Worm (Caenorhabditis elegans) whole organism, L1 larva: ENCODE data around the gene nud-1.
A peak's percentile ranks its signal among the peaks of the same experiment; 100 is the strongest.

Source experiments
- C04F5.9 ChIP-seq: sonication (generic microtip); optimal IDR thresholded peaks from 2 replicates; lab custom pipeline; 2016; ENCODE audit warnings: missing genetic modification characterization, missing compliant biosample characterization
- C34B4.2 ChIP-seq: sonication (generic microtip); optimal IDR thresholded peaks from 2 replicates; lab custom pipeline; 2017; ENCODE audit warnings: mild to moderate bottlenecking, missing genetic modification characterization, missing compliant biosample characterization
- F16B12.6 ChIP-seq: fragments of 150-350 bp; optimal IDR thresholded peaks from 2 replicates; lab custom pipeline; 2014; ENCODE audit warnings: missing biosample characterization, missing genetic modification characterization
- alr-1 ChIP-seq: fragments of 200-800 bp; sonication (Bioruptor generic); optimal IDR thresholded peaks from 2 replicates; lab custom pipeline; 2018; ENCODE audit warnings: borderline replicate concordance, mild to moderate bottlenecking, missing genetic modification characterization, missing compliant biosample characterization
- aly-2 ChIP-seq: fragments of 150-350 bp; optimal IDR thresholded peaks from 2 replicates; lab custom pipeline; 2014; ENCODE audit warnings: missing biosample characterization, missing genetic modification characterization
- ama-1 ChIP-seq: fragments of 150-350 bp; optimal IDR thresholded peaks from 2 replicates; lab custom pipeline; 2014
- blmp-1 ChIP-seq: fragments of 150-350 bp; optimal IDR thresholded peaks from 2 replicates; lab custom pipeline; 2014; ENCODE audit warnings: missing biosample characterization, missing genetic modification characterization
- ceh-82 ChIP-seq, 3 experiments: fragments of 150-350 bp in 1 of 3; sonication (generic microtip) in 2 of 3; optimal IDR thresholded peaks; 2 replicates each; lab custom pipeline; 2014 to 2017; ENCODE audit warnings: missing biosample characterization in 3 of 3, missing genetic modification characterization in 3 of 3
- ceh-90 ChIP-seq: sonication (generic microtip); optimal IDR thresholded peaks from 2 replicates; lab custom pipeline; 2016; ENCODE audit warnings: missing genetic modification characterization, missing compliant biosample characterization
- ces-1 ChIP-seq: fragments of 150-350 bp; optimal IDR thresholded peaks from 2 replicates; lab custom pipeline; 2014; ENCODE audit warnings: missing biosample characterization, missing genetic modification reagents, missing genetic modification characterization
- dpl-1 ChIP-seq, 3 experiments: fragments of 150-350 bp in 2 of 3; sonication (generic microtip) in 1 of 3; optimal IDR thresholded peaks; 2 replicates each; lab custom pipeline; 2014 to 2017; ENCODE audit warnings: missing biosample characterization in 3 of 3, missing genetic modification characterization in 3 of 3, missing genetic modification reagents in 3 of 3
- efl-3 ChIP-seq: fragments of 200-800 bp; sonication (Bioruptor generic); optimal IDR thresholded peaks from 2 replicates; lab custom pipeline; 2018; ENCODE audit warnings: mild to moderate bottlenecking, missing genetic modification characterization, missing compliant biosample characterization
- egl-13 ChIP-seq: sonication (generic microtip); optimal IDR thresholded peaks from 2 replicates; lab custom pipeline; 2016; ENCODE audit warnings: missing genotype, missing genetic modification reagents, missing genetic modification characterization, missing compliant biosample characterization
- egl-27 ChIP-seq, 2 experiments: fragments of 150-350 bp in 1 of 2; sonication (generic microtip); optimal IDR thresholded peaks; 3 replicates each; lab custom pipeline; 2017 to 2018; ENCODE audit warnings: missing biosample characterization in 2 of 2, missing genetic modification characterization in 2 of 2, missing genetic modification reagents in 2 of 2
- elt-3 ChIP-seq, 6 experiments: fragments of 150-350 bp in 1 of 6; sonication (generic microtip); optimal IDR thresholded peaks; 2 replicates each; lab custom pipeline; 2017 to 2018; ENCODE audit warnings: missing biosample characterization in 6 of 6, missing genetic modification characterization in 6 of 6, inconsistent platforms in 1 of 6
- fkh-10 ChIP-seq: sonication (generic microtip); optimal IDR thresholded peaks from 2 replicates; lab custom pipeline; 2017; ENCODE audit warnings: missing biosample characterization, missing genetic modification reagents, missing genetic modification characterization
- fos-1 ChIP-seq: fragments of 150-350 bp; optimal IDR thresholded peaks from 2 replicates; lab custom pipeline; 2014; ENCODE audit warnings: missing biosample characterization, missing genetic modification characterization
- grh-1 ChIP-seq: fragments of 200-800 bp; sonication (Bioruptor generic); IDR thresholded peaks from 2 replicates; pipeline ENCODE4 v1.3.6; 2022; ENCODE audit warnings: missing genetic modification reagents, missing genetic modification characterization, missing compliant biosample characterization
- hlh-17 ChIP-seq: fragments of 200-800 bp; sonication (Bioruptor generic); optimal IDR thresholded peaks from 2 replicates; lab custom pipeline; 2018; ENCODE audit warnings: missing genetic modification characterization, mild to moderate bottlenecking, missing compliant biosample characterization, moderate library complexity, borderline replicate concordance
- hlh-4 ChIP-seq: sonication (generic microtip); optimal IDR thresholded peaks from 2 replicates; lab custom pipeline; 2016; ENCODE audit warnings: mild to moderate bottlenecking, missing genetic modification characterization, missing compliant biosample characterization
- isw-1 ChIP-seq: fragments of 200-800 bp; sonication (Bioruptor generic); IDR thresholded peaks from 2 replicates; pipeline ENCODE4 v1.3.6; 2022; ENCODE audit warnings: missing genetic modification characterization, missing compliant biosample characterization
- lin-13 ChIP-seq: fragments of 150-350 bp; optimal IDR thresholded peaks from 2 replicates; lab custom pipeline; 2014; ENCODE audit warnings: missing biosample characterization, missing genetic modification reagents, missing genetic modification characterization
- lin-15B ChIP-seq: fragments of 150-350 bp; sonication (generic microtip); optimal IDR thresholded peaks from 3 replicates; lab custom pipeline; 2014; ENCODE audit warnings: missing biosample characterization, missing genetic modification characterization
- lin-35 ChIP-seq, 2 experiments: fragments of 150-350 bp; optimal IDR thresholded peaks; 2 replicates each; lab custom pipeline; 2014; ENCODE audit warnings: missing biosample characterization in 2 of 2, missing genetic modification characterization in 2 of 2, missing genetic modification reagents in 2 of 2
- lin-39 ChIP-seq: fragments of 150-350 bp; optimal IDR thresholded peaks from 2 replicates; lab custom pipeline; 2014; ENCODE audit warnings: missing biosample characterization, missing genetic modification reagents, missing genetic modification characterization
- mab-9 ChIP-seq: fragments of 200-800 bp; sonication (Bioruptor generic); IDR thresholded peaks from 2 replicates; pipeline ENCODE4 v1.3.6; 2022; ENCODE audit warnings: missing genetic modification reagents, missing genetic modification characterization, missing compliant biosample characterization
- mef-2 ChIP-seq: fragments of 150-350 bp; optimal IDR thresholded peaks from 2 replicates; lab custom pipeline; 2014; ENCODE audit warnings: missing biosample characterization, missing genetic modification characterization
- mep-1 ChIP-seq: fragments of 150-350 bp; optimal IDR thresholded peaks from 2 replicates; lab custom pipeline; 2014; ENCODE audit warnings: missing biosample characterization, missing genetic modification characterization
- nhr-19 ChIP-seq: fragments of 200-800 bp; sonication (Bioruptor generic); conservative IDR thresholded peaks from 2 replicates; pipeline ENCODE4 v1.3.6; 2022; ENCODE audit warnings: missing genetic modification characterization, missing compliant biosample characterization
- nhr-20 ChIP-seq: sonication (generic microtip); optimal IDR thresholded peaks from 2 replicates; lab custom pipeline; 2016; ENCODE audit warnings: mild to moderate bottlenecking, missing genetic modification characterization, missing compliant biosample characterization
- nhr-237 ChIP-seq: fragments of 150-350 bp; optimal IDR thresholded peaks from 2 replicates; lab custom pipeline; 2014; ENCODE audit warnings: missing biosample characterization, missing genetic modification characterization
- nhr-76 ChIP-seq: sonication (generic microtip); optimal IDR thresholded peaks from 2 replicates; lab custom pipeline; 2017; ENCODE audit warnings: missing biosample characterization, missing genetic modification characterization
- nhr-77 ChIP-seq: fragments of 150-350 bp; optimal IDR thresholded peaks from 2 replicates; lab custom pipeline; 2014; ENCODE audit warnings: missing biosample characterization, missing genetic modification characterization
- nhr-85 ChIP-seq: sonication (generic microtip); peaks from one replicate; lab custom pipeline; 2016; ENCODE audit warnings: missing genetic modification characterization, inconsistent platforms, missing compliant biosample characterization
- pax-3 ChIP-seq: fragments of 200-800 bp; sonication (Bioruptor generic); optimal IDR thresholded peaks from 2 replicates; lab custom pipeline; 2018; ENCODE audit warnings: mild to moderate bottlenecking, missing genetic modification characterization, moderate library complexity, missing compliant biosample characterization
- rnt-1 ChIP-seq: sonication (generic microtip); optimal IDR thresholded peaks from 2 replicates; lab custom pipeline; 2016; ENCODE audit warnings: mild to moderate bottlenecking, missing genetic modification characterization, moderate library complexity, missing compliant biosample characterization
- snpc-4 ChIP-seq: fragments of 150-350 bp; optimal IDR thresholded peaks from 2 replicates; lab custom pipeline; 2014; ENCODE audit warnings: missing biosample characterization, missing genetic modification characterization
- snu-23 ChIP-seq: sonication (generic microtip); optimal IDR thresholded peaks from 2 replicates; lab custom pipeline; 2016; ENCODE audit warnings: missing genetic modification characterization, missing compliant biosample characterization
- tbx-2 ChIP-seq: sonication (generic microtip); optimal IDR thresholded peaks from 2 replicates; lab custom pipeline; 2016; ENCODE audit warnings: missing genetic modification characterization, missing compliant biosample characterization
- unc-130 ChIP-seq: fragments of 150-350 bp; optimal IDR thresholded peaks from 2 replicates; lab custom pipeline; 2017; ENCODE audit warnings: missing biosample characterization, missing genetic modification characterization, inconsistent platforms
- unc-30 ChIP-seq: sonication (generic microtip); optimal IDR thresholded peaks from 2 replicates; lab custom pipeline; 2017; ENCODE audit warnings: missing biosample characterization, missing genetic modification characterization
- unc-62 ChIP-seq: fragments of 150-350 bp; optimal IDR thresholded peaks from 2 replicates; lab custom pipeline; 2014; ENCODE audit warnings: missing biosample characterization, missing genetic modification reagents, missing genetic modification characterization
- unc-98 ChIP-seq: fragments of 200-800 bp; sonication (Bioruptor generic); IDR thresholded peaks from 2 replicates; pipeline ENCODE4 v1.3.6; 2022; ENCODE audit warnings: missing genetic modification characterization, missing compliant biosample characterization
- xbp-1 ChIP-seq: sonication (generic microtip); optimal IDR thresholded peaks from 2 replicates; lab custom pipeline; 2016; ENCODE audit warnings: missing genetic modification characterization, missing compliant biosample characterization
- zag-1 ChIP-seq: fragments of 150-350 bp; optimal IDR thresholded peaks from 2 replicates; lab custom pipeline; 2014; ENCODE audit warnings: missing biosample characterization, missing genetic modification characterization
- ztf-4 ChIP-seq: fragments of 150-350 bp; optimal IDR thresholded peaks from 2 replicates; lab custom pipeline; 2014; ENCODE audit warnings: missing biosample characterization, missing genetic modification characterization

Gene nud-1

DNA sequence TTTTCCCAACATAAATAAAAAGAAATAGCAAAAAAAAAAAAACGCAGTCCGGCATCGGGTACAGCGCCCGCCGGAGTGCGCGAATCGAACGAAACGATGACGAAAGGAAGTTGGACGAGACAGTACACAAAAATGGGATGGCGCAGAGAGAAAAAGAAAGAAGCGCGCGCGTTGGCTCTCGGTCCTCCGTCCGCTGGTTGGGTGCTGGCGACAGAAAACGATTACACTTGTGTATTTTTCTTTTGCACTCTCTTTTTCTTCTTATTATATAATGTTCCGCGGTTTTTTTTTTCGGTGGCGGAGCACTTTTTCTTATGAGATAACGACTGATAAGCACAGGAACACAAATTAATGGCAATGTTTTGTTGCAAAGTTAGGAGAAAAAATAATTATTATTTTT is 35.9 kb downstream of the nud-1 start (continued):
- no peak for TF ChIP-seq unc-62 (GFP tag; lab: Kevin White, UChicago)
- TF ChIP-seq dpl-1 (GFP tag; optimal IDR thresholded peaks at IDR 0.05; lab: Kevin White, UChicago) = peak in 2 of 3 experiments; percentile 16 to 30
- TF ChIP-seq ama-1 (lab: Kevin White, UChicago) = no peak
- TF ChIP-seq zag-1 (tag; lab: Kevin White, UChicago) = no peak
- TF ChIP-seq hlh-4 (tag; lab: Kevin White, UChicago) = no peak
- no peak for TF ChIP-seq blmp-1 (tag; lab: Kevin White, UChicago)
- TF ChIP-seq tbx-2 (tag; lab: Kevin White, UChicago) = peak; percentile 33
- no peak for TF ChIP-seq aly-2 (tag; lab: Kevin White, UChicago)
- no peak for TF ChIP-seq rnt-1 (tag; lab: Kevin White, UChicago)
- no peak for TF ChIP-seq nhr-237 (tag; lab: Kevin White, UChicago)
- no peak for TF ChIP-seq alr-1 (tag; lab: Kevin White, UChicago)
- no peak for TF ChIP-seq unc-30 (tag; lab: Kevin White, UChicago)
- no peak for TF ChIP-seq fkh-10 (GFP tag; lab: Kevin White, UChicago)
- no peak for TF ChIP-seq fos-1 (tag; lab: Kevin White, UChicago)
- peak; percentile 27 for TF ChIP-seq mep-1 (tag; lab: Kevin White, UChicago)
- no peak for TF ChIP-seq egl-13 (tag; lab: Kevin White, UChicago)
- TF ChIP-seq nhr-76 (tag; lab: Kevin White, UChicago) = no peak
- TF ChIP-seq ces-1 (GFP tag; lab: Kevin White, UChicago) = no peak
- no peak for TF ChIP-seq egl-27 (tag; optimal IDR thresholded peaks at IDR 0.05; lab: Kevin White, UChicago)
- TF ChIP-seq pax-3 (tag; lab: Kevin White, UChicago) = no peak
- TF ChIP-seq nhr-20 (tag; lab: Kevin White, UChicago) = peak; percentile 39
- TF ChIP-seq mef-2 = no peak
- no peak for TF ChIP-seq C34B4.2 (tag; lab: Kevin White, UChicago)
- no peak for TF ChIP-seq efl-3 (GFP tag; lab: Kevin White, UChicago)
- TF ChIP-seq lin-39 (tag; lab: Kevin White, UChicago) = no peak
- no peak for TF ChIP-seq unc-98 (GFP tag; lab: Robert Waterston, UW)
- TF ChIP-seq mab-9 (GFP tag; lab: Robert Waterston, UW) = no peak
- TF ChIP-seq ceh-90 (tag; lab: Kevin White, UChicago) = no peak
- TF ChIP-seq C04F5.9 (tag; lab: Kevin White, UChicago) = no peak
- no peak for TF ChIP-seq lin-15B
- no peak for TF ChIP-seq ztf-4 (tag; lab: Kevin White, UChicago)
- TF ChIP-seq ceh-82 (tag; optimal IDR thresholded peaks at IDR 0.05; lab: Kevin White, UChicago) = peak in 1 of 3 experiments; percentile 63
- TF ChIP-seq F16B12.6 (tag; lab: Kevin White, UChicago) = peak; percentile 4
- no peak for TF ChIP-seq nhr-19
- TF ChIP-seq lin-13 = no peak
- no peak for TF ChIP-seq snpc-4 (tag; lab: Kevin White, UChicago)
- peak; percentile 8 for TF ChIP-seq nhr-77 (tag; lab: Kevin White, UChicago)
- no peak for TF ChIP-seq grh-1
- TF ChIP-seq hlh-17 (GFP tag; lab: Kevin White, UChicago) = no peak
- TF ChIP-seq elt-3 (tag; optimal IDR thresholded peaks at IDR 0.05; lab: Kevin White, UChicago) = no peak
- TF ChIP-seq nhr-85 (tag; lab: Kevin White, UChicago) = peak; percentile 64
- TF ChIP-seq unc-130 (tag; lab: Kevin White, UChicago) = no peak
- TF ChIP-seq xbp-1 (tag; lab: Kevin White, UChicago) = peak; percentile 52
- no peak for TF ChIP-seq isw-1 (GFP tag; lab: Robert Waterston, UW)
- TF ChIP-seq lin-35 (GFP tag; optimal IDR thresholded peaks at IDR 0.05; lab: Kevin White, UChicago) = peak; percentile 45 to 50
- peak; percentile 77 for TF ChIP-seq snu-23 (GFP tag; lab: Kevin White, UChicago)
